2 fruit fly cellular contexts compared by ENCODE assay signal in genomic region chr2L:8110549-8111438, dm6.
TF ChIP-seq lines count a peak whose summit lies in the region.

No protein-coding gene starts in this region.

- no peak for TF ChIP-seq CTCF in whole organism, embryonic (GFP tag; optimal IDR thresholded peaks at IDR 0.05; lab: Kevin White, UChicago)

TF ChIP-seq in whole organism, adult, 20 proteins besides CTCF, POLR2A, EP300 and RAD21:
- no peak for TF ChIP-seq pad (GFP tag; optimal IDR thresholded peaks at IDR 0.05; lab: Kevin White, UChicago)
- TF ChIP-seq kay (GFP tag; lab: Kevin White, UChicago; ENCODE audit: borderline replicate concordance) = peak; percentile 80

TF ChIP-seq in whole organism, embryonic, 481 proteins besides CTCF, POLR2A, EP300 and RAD21:
- TF ChIP-seq CG6765 (GFP tag; optimal IDR thresholded peaks at IDR 0.05; lab: Kevin White, UChicago) = no peak
- peak; percentile 29 for TF ChIP-seq p53 (GFP tag; optimal IDR thresholded peaks at IDR 0.05; lab: Kevin White, UChicago)
- TF ChIP-seq CG11085 (GFP tag; IDR thresholded peaks at IDR 0.05; lab: Robert Waterston, UW) = no peak
- no peak for TF ChIP-seq hkb (optimal IDR thresholded peaks at IDR 0.05; lab: Kevin White, UChicago)
- 0 out of 2 replicates have a peak, but pooled peaks have one; percentile 18 for TF ChIP-seq hkb (GFP tag; IDR thresholded peaks at IDR 0.05; lab: Robert Waterston, UW)
- no peak for TF ChIP-seq fd96Cb (tag; optimal IDR thresholded peaks at IDR 0.05; lab: Kevin White, UChicago)
- peak; percentile 50 for TF ChIP-seq CG7271 (tag; optimal IDR thresholded peaks at IDR 0.05; lab: Kevin White, UChicago)
- TF ChIP-seq CG2199 (GFP tag; IDR thresholded peaks at IDR 0.05; lab: Robert Waterston, UW) = peak; percentile 98
- TF ChIP-seq CG17568 (GFP tag; optimal IDR thresholded peaks at IDR 0.05; lab: Kevin White, UChicago) = peak; percentile 16
- TF ChIP-seq ham (GFP tag; IDR thresholded peaks at IDR 0.05; lab: Robert Waterston, UW) = no peak
- TF ChIP-seq HmgD (GFP tag; optimal IDR thresholded peaks at IDR 0.05; lab: Kevin White, UChicago) = no peak
- no peak for TF ChIP-seq sens-2 (GFP tag; IDR thresholded peaks at IDR 0.05; lab: Robert Waterston, UW)
- no peak for TF ChIP-seq CG8290 (GFP tag; optimal IDR thresholded peaks at IDR 0.05; lab: Kevin White, UChicago)
- TF ChIP-seq CG8290 (tag; optimal IDR thresholded peaks at IDR 0.05; lab: Kevin White, UChicago) = peak in 1 of 2 experiments; percentile 5
- no peak for TF ChIP-seq CG12071 (GFP tag; optimal IDR thresholded peaks at IDR 0.05; lab: Kevin White, UChicago)
- peak; percentile 59 for TF ChIP-seq Ets97D (GFP tag; optimal IDR thresholded peaks at IDR 0.05; lab: Kevin White, UChicago)
- peak; percentile 80 for TF ChIP-seq bigmax (GFP tag; optimal IDR thresholded peaks at IDR 0.05; lab: Kevin White, UChicago)
- no peak for TF ChIP-seq Hr78 (GFP tag; optimal IDR thresholded peaks at IDR 0.05; lab: Kevin White, UChicago)
- no peak for TF ChIP-seq unc-4 (GFP tag; IDR thresholded peaks at IDR 0.05; lab: Robert Waterston, UW; ENCODE audit: partially characterized antibody)
- TF ChIP-seq Dfd (GFP tag; optimal IDR thresholded peaks at IDR 0.05; lab: Kevin White, UChicago) = no peak
- peak; percentile 54 for TF ChIP-seq sens (GFP tag; lab: Kevin White, UChicago)
- TF ChIP-seq CG9215 (GFP tag; IDR thresholded peaks at IDR 0.05; lab: Robert Waterston, UW) = no peak
- no peak for TF ChIP-seq D (optimal IDR thresholded peaks at IDR 0.05; lab: Kevin White, UChicago)
- TF ChIP-seq D (GFP tag; optimal IDR thresholded peaks at IDR 0.05; lab: Kevin White, UChicago) = no peak
- TF ChIP-seq phol (tag; optimal IDR thresholded peaks at IDR 0.05; lab: Kevin White, UChicago) = peak; percentile 67
- no peak for TF ChIP-seq pb (GFP tag; optimal IDR thresholded peaks at IDR 0.05; lab: Kevin White, UChicago)
- no peak for TF ChIP-seq pzg (GFP tag; optimal IDR thresholded peaks at IDR 0.05; lab: Kevin White, UChicago)
TF ChIP-seq in whole organism, embryonic: peak in this region for 10.

Comparison
In these comparisons a context has a peak if more than half of its experiments do, and no peak if none do; other contexts are left out.
1. Of the 1 proteins assayed by ChIP-seq in both whole organism, embryonic and whole organism, adult: peak only in whole organism, embryonic: none; only in whole organism, adult: kay; in both: none; in neither: 0.